Fruit fly (Drosophila melanogaster) whole organism, embryonic: ENCODE data around the gene CG31638.
A peak's percentile ranks its signal among the peaks of the same experiment; 100 is the strongest.

Experiments used
- Abd-B ChIP-seq: fragments of 200-800 bp; sonication (Bioruptor generic); optimal IDR thresholded peaks from 2 replicates; lab custom pipeline; 2018; ENCODE audit warnings: missing biosample characterization, mild to moderate bottlenecking, missing genetic modification characterization, moderate library complexity
- Ada2b ChIP-seq: fragments of 200-800 bp; sonication (Bioruptor generic); IDR thresholded peaks from 2 replicates; pipeline ENCODE4 v1.3.6; 2022; ENCODE audit warnings: missing biosample characterization, missing genetic modification characterization
- Antp ChIP-seq: fragments of 200-800 bp; sonication (Bioruptor generic); optimal IDR thresholded peaks from 3 replicates; lab custom pipeline; 2016; ENCODE audit warnings: missing biosample characterization, missing genetic modification characterization
- Asciz ChIP-seq: fragments of 200-800 bp; sonication (Bioruptor generic); optimal IDR thresholded peaks from 2 replicates; lab custom pipeline; 2017; ENCODE audit warnings: missing biosample characterization, mild to moderate bottlenecking, missing genetic modification characterization, missing genetic modification reagents
- Bgb ChIP-seq: fragments of 200-800 bp; sonication (Bioruptor generic); IDR thresholded peaks from 2 replicates; pipeline ENCODE4 v1.3.6; 2022; ENCODE audit warnings: missing biosample characterization, missing genetic modification characterization; ENCODE audit not compliant: partially characterized antibody
- Blimp-1 ChIP-seq: fragments of 200-800 bp; sonication (Bioruptor generic); optimal IDR thresholded peaks from 3 replicates; lab custom pipeline; 2018; ENCODE audit warnings: missing biosample characterization, missing genetic modification characterization, mild to moderate bottlenecking, moderate library complexity, missing genetic modification reagents
- CG10274 ChIP-seq: fragments of 200-800 bp; sonication (Bioruptor generic); optimal IDR thresholded peaks from 3 replicates; lab custom pipeline; 2017; ENCODE audit warnings: missing biosample characterization, mild to moderate bottlenecking, missing genetic modification characterization
- CG10654 ChIP-seq: fragments of 200-800 bp; sonication (Bioruptor generic); optimal IDR thresholded peaks from 2 replicates; lab custom pipeline; 2016; ENCODE audit warnings: missing biosample characterization, missing genetic modification characterization
- CG12071 ChIP-seq: fragments of 200-800 bp; sonication (Bioruptor generic); optimal IDR thresholded peaks from 3 replicates; lab custom pipeline; 2018; ENCODE audit warnings: missing biosample characterization, mild to moderate bottlenecking, missing genetic modification characterization
- CG12299 ChIP-seq: fragments of 200-800 bp; sonication (Bioruptor generic); optimal IDR thresholded peaks from 2 replicates; lab custom pipeline; 2018; ENCODE audit warnings: missing biosample characterization, mild to moderate bottlenecking, missing genetic modification characterization
- CG14860 ChIP-seq: fragments of 200-800 bp; sonication (Bioruptor generic); IDR thresholded peaks from 3 replicates; pipeline ENCODE4 v1.3.6; 2022; ENCODE audit warnings: missing biosample characterization, missing genetic modification characterization; ENCODE audit not compliant: partially characterized antibody
- CG15479 ChIP-seq: fragments of 200-800 bp; sonication (Bioruptor generic); optimal IDR thresholded peaks from 3 replicates; lab custom pipeline; 2019; ENCODE audit warnings: missing biosample characterization, mild to moderate bottlenecking, missing genetic modification characterization, moderate library complexity
- CG15514 ChIP-seq: fragments of 200-800 bp; sonication (Bioruptor generic); optimal IDR thresholded peaks from 3 replicates; lab custom pipeline; 2017; ENCODE audit warnings: missing biosample characterization, missing genetic modification characterization, mild to moderate bottlenecking, moderate library complexity, missing genetic modification reagents
- CG16863 ChIP-seq: fragments of 200-800 bp; sonication (Bioruptor generic); optimal IDR thresholded peaks from 3 replicates; lab custom pipeline; 2016; ENCODE audit warnings: missing biosample characterization, missing genetic modification characterization
- CG18011 ChIP-seq: fragments of 200-800 bp; sonication (Bioruptor generic); optimal IDR thresholded peaks from 2 replicates; lab custom pipeline; 2017; ENCODE audit warnings: missing biosample characterization, missing genetic modification characterization, mild to moderate bottlenecking, moderate library complexity, missing genotype
- CG2678 ChIP-seq: fragments of 200-800 bp; sonication (Bioruptor generic); optimal IDR thresholded peaks from 3 replicates; lab custom pipeline; 2019; ENCODE audit warnings: missing biosample characterization, mild to moderate bottlenecking, missing genetic modification characterization, moderate library complexity
- CG4282 ChIP-seq: fragments of 200-800 bp; sonication (Bioruptor generic); optimal IDR thresholded peaks from 2 replicates; lab custom pipeline; 2016; ENCODE audit warnings: missing biosample characterization, missing genetic modification characterization
- CG43689 ChIP-seq: fragments of 200-800 bp; sonication (Bioruptor generic); IDR thresholded peaks from 2 replicates; pipeline ENCODE4 v1.3.6; 2022; ENCODE audit warnings: missing biosample characterization, missing genetic modification characterization
- CG4707 ChIP-seq: fragments of 200-800 bp; sonication (Bioruptor generic); optimal IDR thresholded peaks from 2 replicates; lab custom pipeline; 2018; ENCODE audit warnings: missing biosample characterization, mild to moderate bottlenecking, missing genetic modification characterization, moderate library complexity
- CG5245 ChIP-seq: fragments of 200-800 bp; sonication (Bioruptor generic); optimal IDR thresholded peaks from 3 replicates; lab custom pipeline; 2016; ENCODE audit warnings: missing biosample characterization, missing genetic modification characterization
- CG7786 ChIP-seq: fragments of 200-800 bp; sonication (Bioruptor generic); optimal IDR thresholded peaks from 2 replicates; lab custom pipeline; 2016; ENCODE audit warnings: missing biosample characterization, missing genetic modification characterization
- CG8388 ChIP-seq: fragments of 200-800 bp; sonication (Bioruptor generic); optimal IDR thresholded peaks from 2 replicates; lab custom pipeline; 2019; ENCODE audit warnings: missing biosample characterization, mild to moderate bottlenecking, missing genetic modification characterization, moderate library complexity
- D ChIP-seq, 2 experiments: fragments of 200-800 bp in 1 of 2; fragments of >200 bp in 1 of 2; sonication (Bioruptor generic) in 1 of 2; optimal IDR thresholded peaks; 2 replicates in 1 of 2; 3 replicates in 1 of 2; lab custom pipeline; 2017; ENCODE audit warnings: mild to moderate bottlenecking in 1 of 2, missing biosample characterization in 1 of 2, missing genetic modification characterization in 1 of 2, missing genetic modification reagents in 1 of 2
- Eip74EF ChIP-seq, 2 experiments: fragments of 200-800 bp in 1 of 2; fragments of >200 bp in 1 of 2; sonication (Bioruptor generic) in 1 of 2; optimal IDR thresholded peaks; 2 replicates each; lab custom pipeline; 2017 to 2019; ENCODE audit warnings: missing biosample characterization in 2 of 2, missing genetic modification characterization in 2 of 2, mild to moderate bottlenecking in 1 of 2, moderate library complexity in 1 of 2
- HLH3B ChIP-seq: fragments of 200-800 bp; sonication (Bioruptor generic); IDR thresholded peaks from 2 replicates; pipeline ENCODE4 v1.3.6; 2022; ENCODE audit warnings: missing biosample characterization, missing genetic modification characterization
- HmgZ ChIP-seq: fragments of 200-800 bp; sonication (Bioruptor generic); optimal IDR thresholded peaks from 2 replicates; lab custom pipeline; 2018; ENCODE audit warnings: missing biosample characterization, mild to moderate bottlenecking, missing genetic modification characterization
- MBD-R2 ChIP-seq: fragments of 200-800 bp; sonication (Bioruptor generic); IDR thresholded peaks from 2 replicates; pipeline ENCODE4 v1.3.6; 2022; ENCODE audit warnings: missing biosample characterization, missing genetic modification characterization
- Six4 ChIP-seq: fragments of 200-800 bp; sonication (Bioruptor generic); optimal IDR thresholded peaks from 2 replicates; lab custom pipeline; 2016; ENCODE audit warnings: missing biosample characterization, missing genetic modification characterization
- Spps ChIP-seq: fragments of 200-800 bp; sonication (Bioruptor generic); optimal IDR thresholded peaks from 2 replicates; lab custom pipeline; 2018; ENCODE audit warnings: missing biosample characterization, mild to moderate bottlenecking, missing genetic modification characterization
- al ChIP-seq: fragments of 200-800 bp; sonication (Bioruptor generic); IDR thresholded peaks from 2 replicates; pipeline ENCODE4 v1.3.6; 2022; ENCODE audit warnings: missing biosample characterization, missing genetic modification characterization
- bcd ChIP-seq: fragments of 200-800 bp; sonication (Bioruptor generic); optimal IDR thresholded peaks from 2 replicates; lab custom pipeline; 2017; ENCODE audit warnings: missing biosample characterization, mild to moderate bottlenecking, missing genetic modification characterization
- bigmax ChIP-seq: fragments of 200-800 bp; sonication (Bioruptor generic); optimal IDR thresholded peaks from 2 replicates; lab custom pipeline; 2018; ENCODE audit warnings: missing biosample characterization, mild to moderate bottlenecking, missing genetic modification characterization
- disco-r ChIP-seq: fragments of 200-800 bp; sonication (Bioruptor generic); optimal IDR thresholded peaks from 2 replicates; lab custom pipeline; 2016; ENCODE audit warnings: missing biosample characterization, missing genetic modification characterization
- dmrt11E ChIP-seq: fragments of 200-800 bp; sonication (Bioruptor generic); optimal IDR thresholded peaks from 3 replicates; lab custom pipeline; 2018; ENCODE audit warnings: missing biosample characterization, mild to moderate bottlenecking, missing genetic modification characterization, moderate library complexity
- dysf ChIP-seq: fragments of 200-800 bp; sonication (Bioruptor generic); IDR thresholded peaks from 3 replicates; pipeline ENCODE4 v1.3.6; 2022; ENCODE audit warnings: missing biosample characterization, missing genetic modification characterization
- fd102C ChIP-seq: fragments of 200-800 bp; sonication (Bioruptor generic); optimal IDR thresholded peaks from 2 replicates; lab custom pipeline; 2018; ENCODE audit warnings: missing biosample characterization, mild to moderate bottlenecking, missing genetic modification characterization, moderate library complexity
- fd96Cb ChIP-seq: fragments of 200-800 bp; sonication (Bioruptor generic); optimal IDR thresholded peaks from 2 replicates; lab custom pipeline; 2018; ENCODE audit warnings: missing biosample characterization, mild to moderate bottlenecking, missing genetic modification characterization, moderate library complexity
- gsb ChIP-seq: fragments of 200-800 bp; sonication (Bioruptor generic); IDR thresholded peaks from 2 replicates; pipeline ENCODE4 v1.3.6; 2022; ENCODE audit warnings: missing biosample characterization, missing genetic modification characterization
- h ChIP-seq: fragments of >200 bp; optimal IDR thresholded peaks from 2 replicates; lab custom pipeline; 2017
- lab ChIP-seq: fragments of 200-800 bp; sonication (Bioruptor generic); optimal IDR thresholded peaks from 3 replicates; lab custom pipeline; 2017; ENCODE audit warnings: missing biosample characterization, missing genetic modification characterization, mild to moderate bottlenecking, moderate library complexity, missing genetic modification reagents
- lbe ChIP-seq: fragments of 200-800 bp; sonication (Bioruptor generic); optimal IDR thresholded peaks from 2 replicates; lab custom pipeline; 2016; ENCODE audit warnings: missing biosample characterization, mild to moderate bottlenecking, missing genetic modification characterization
- lov ChIP-seq, 2 experiments: fragments of 200-800 bp in 1 of 2; fragments of >200 bp in 1 of 2; sonication (Bioruptor generic) in 1 of 2; IDR thresholded peaks in 1 of 2; optimal IDR thresholded peaks in 1 of 2; 2 replicates in 1 of 2; 3 replicates in 1 of 2; pipeline versions ENCODE4 v1.3.6 to Lab custom; 2017 to 2022; ENCODE audit warnings: missing biosample characterization in 1 of 2, missing genetic modification characterization in 1 of 2
- pzg ChIP-seq: fragments of 200-800 bp; sonication (Bioruptor generic); optimal IDR thresholded peaks from 3 replicates; lab custom pipeline; 2018; ENCODE audit warnings: missing biosample characterization, mild to moderate bottlenecking, missing genetic modification characterization, moderate library complexity
- seq ChIP-seq: fragments of 200-800 bp; sonication (Bioruptor generic); IDR thresholded peaks from 2 replicates; pipeline ENCODE4 v1.3.6; 2022; ENCODE audit warnings: missing biosample characterization, missing genetic modification characterization
- sob ChIP-seq: fragments of 200-800 bp; sonication (Bioruptor generic); IDR thresholded peaks from 2 replicates; pipeline ENCODE4 v1.3.6; 2022; ENCODE audit warnings: missing biosample characterization, missing genetic modification characterization
- trh ChIP-seq: fragments of 200-800 bp; sonication (Bioruptor generic); optimal IDR thresholded peaks from 2 replicates; lab custom pipeline; 2016; ENCODE audit warnings: missing biosample characterization, missing genetic modification characterization
- tx ChIP-seq: fragments of 200-800 bp; sonication (Bioruptor generic); optimal IDR thresholded peaks from 2 replicates; lab custom pipeline; 2016; ENCODE audit warnings: missing biosample characterization, missing genetic modification characterization

CG31638 gene

DNA sequence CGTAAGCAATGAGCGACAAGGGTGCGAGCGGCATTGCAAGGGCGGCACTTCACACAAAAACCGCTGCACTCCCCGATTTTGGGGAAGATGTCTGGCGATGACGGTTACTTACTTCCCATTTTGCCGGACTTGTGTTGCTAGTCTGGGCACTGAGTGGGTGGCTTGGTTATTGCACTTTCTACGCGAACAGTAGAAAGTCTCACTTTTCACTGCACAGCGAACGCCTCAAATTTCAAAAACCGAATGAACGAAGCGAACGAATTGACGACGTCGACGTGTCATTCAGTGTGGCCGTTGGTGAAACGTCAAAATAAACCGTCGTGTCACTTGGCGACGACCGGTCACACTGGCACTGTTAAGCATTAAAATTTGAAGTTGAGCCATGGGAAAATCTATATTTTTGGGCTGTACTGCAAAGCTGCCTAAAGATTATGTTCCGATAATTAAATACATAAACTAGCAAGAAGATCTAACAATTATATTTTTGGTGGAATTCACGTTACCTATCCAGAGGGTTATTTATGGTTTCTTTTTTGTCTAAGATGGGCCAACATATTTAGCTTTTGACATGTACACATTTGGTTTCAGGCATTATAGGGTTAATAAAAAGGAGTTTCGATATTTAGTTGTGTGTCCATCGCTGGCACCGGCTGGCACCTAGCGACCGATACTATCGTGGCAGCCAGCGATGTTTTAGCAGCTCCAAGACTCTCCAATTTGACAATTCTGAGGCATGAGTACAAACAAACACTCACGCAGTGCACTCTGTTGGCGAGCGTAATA lies 10.5 kb upstream of the CG31638 start, which contains the start of the genes Sec61alpha and Daxx (continued):
- TF ChIP-seq seq (GFP tag; lab: Robert Waterston, UW) (peak; percentile 64), CG8388 (GFP tag; lab: Kevin White, UChicago) (peak; percentile 64), Blimp-1 (GFP tag; lab: Kevin White, UChicago) (peak; percentile 68), CG5245 (peak; percentile 40), trh (GFP tag; lab: Kevin White, UChicago) (peak; percentile 65), pzg (peak; percentile 89), Ada2b (GFP tag; lab: Robert Waterston, UW) (peak; percentile 75), HmgZ (tag; lab: Kevin White, UChicago) (peak; percentile 80), disco-r (GFP tag; lab: Kevin White, UChicago) (peak; percentile 78), lov (optimal IDR thresholded peaks at IDR 0.05; lab: Kevin White, UChicago) (no peak), lov (GFP tag; IDR thresholded peaks at IDR 0.05; lab: Robert Waterston, UW) (0 out of 3 replicates have a peak, but pooled peaks have one; percentile 61), HLH3B (GFP tag; lab: Robert Waterston, UW) (peak; percentile 81), CG10654 (peak; percentile 82), fd96Cb (tag; lab: Kevin White, UChicago) (peak; percentile 77), gsb (GFP tag; lab: Robert Waterston, UW) (peak; percentile 54), CG43689 (GFP tag; lab: Robert Waterston, UW) (peak; percentile 38; the same call in 1 of the 2 replicates), dysf (GFP tag; lab: Robert Waterston, UW) (peak; percentile 88), CG14860 (GFP tag; lab: Robert Waterston, UW) (peak; percentile 99), CG2678 (tag; lab: Kevin White, UChicago) (peak; percentile 87), Spps (tag; lab: Kevin White, UChicago) (peak; percentile 75), Asciz (GFP tag; lab: Kevin White, UChicago) (peak; percentile 53), CG7786 (GFP tag; lab: Kevin White, UChicago) (peak; percentile 90), h (lab: Kevin White, UChicago) (no peak), CG12299 (tag; lab: Kevin White, UChicago) (peak; percentile 67), al (GFP tag; lab: Robert Waterston, UW) (peak; percentile 88), Six4 (peak; percentile 67), dmrt11E (tag; lab: Kevin White, UChicago) (peak; percentile 74), tx (GFP tag; lab: Kevin White, UChicago) (peak; percentile 87), Antp (peak; percentile 93), CG4707 (GFP tag; lab: Kevin White, UChicago) (no peak), bcd (peak; percentile 79), sob (GFP tag; lab: Robert Waterston, UW) (peak; percentile 88), CG15479 (no peak), CG18011 (GFP tag; lab: Kevin White, UChicago) (peak; percentile 95), CG4282 (peak; percentile 77), CG16863 (peak; percentile 89), lab (peak; percentile 87), Eip74EF (GFP tag; optimal IDR thresholded peaks at IDR 0.05; lab: Kevin White, UChicago) (peak in 1 of 2 experiments; percentile 72), fd102C (GFP tag; lab: Kevin White, UChicago) (no peak), CG15514 (peak; percentile 77), MBD-R2 (GFP tag; lab: Robert Waterston, UW) (peak; percentile 83), Abd-B (GFP tag; lab: Kevin White, UChicago) (peak; percentile 89), CG12071 (GFP tag; lab: Kevin White, UChicago) (peak; percentile 21), D (optimal IDR thresholded peaks at IDR 0.05; lab: Kevin White, UChicago) (no peak), D (GFP tag; optimal IDR thresholded peaks at IDR 0.05; lab: Kevin White, UChicago) (peak; percentile 71), bigmax (GFP tag; lab: Kevin White, UChicago) (no peak), lbe (GFP tag; lab: Kevin White, UChicago) (peak; percentile 76), Bgb (peak; percentile 100), CG10274 (GFP tag; lab: Kevin White, UChicago) (peak; percentile 59)
